Fruit fly (Drosophila melanogaster): ENCODE data around the gene Apl.
"Not testable (repeated sequence)": the region's sequence is repeated elsewhere in the genome, so short reads cannot be mapped to it uniquely, and the experiment has no call there.

The Apl gene

DNA sequence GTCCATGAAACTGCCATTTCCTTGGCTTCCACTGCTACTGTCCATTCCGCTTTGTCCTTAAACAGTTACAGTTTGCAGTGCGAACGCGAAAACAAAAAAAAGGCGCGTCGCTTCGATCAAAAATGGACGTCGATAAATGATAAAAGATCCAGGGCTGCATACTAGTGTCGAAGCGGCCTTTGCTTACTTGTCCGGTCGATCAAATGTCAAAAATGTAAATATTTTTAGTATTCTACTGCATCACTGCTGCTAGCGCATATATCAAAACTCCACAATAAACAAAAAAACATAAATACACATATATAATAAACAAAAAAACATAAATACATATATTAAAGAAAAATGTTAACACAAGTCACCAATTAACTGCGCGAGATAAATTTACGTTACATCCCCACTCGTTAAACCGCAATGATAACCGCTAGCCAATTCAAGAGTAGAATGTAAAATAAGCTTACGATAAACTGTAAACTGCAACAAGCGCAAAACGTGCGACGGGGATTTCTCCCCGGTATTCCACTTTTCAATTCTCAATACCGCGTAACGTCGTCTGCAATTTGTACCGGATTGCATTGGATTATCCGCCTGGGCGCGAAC lies at the start of gene Apl, which contains the start of gene spd-2:
Gene Apl, plus strand, starts transcription at position 260 of the 597 bp plus-strand sequence.
Gene spd-2, minus strand, starts transcription at position 93 of the 597 bp plus-strand sequence.
- no peak for TF ChIP-seq CG8478 (optimal IDR thresholded peaks at IDR 0.05)
- TF ChIP-seq CTCF (optimal IDR thresholded peaks at IDR 0.05), result no peak

DNA sequence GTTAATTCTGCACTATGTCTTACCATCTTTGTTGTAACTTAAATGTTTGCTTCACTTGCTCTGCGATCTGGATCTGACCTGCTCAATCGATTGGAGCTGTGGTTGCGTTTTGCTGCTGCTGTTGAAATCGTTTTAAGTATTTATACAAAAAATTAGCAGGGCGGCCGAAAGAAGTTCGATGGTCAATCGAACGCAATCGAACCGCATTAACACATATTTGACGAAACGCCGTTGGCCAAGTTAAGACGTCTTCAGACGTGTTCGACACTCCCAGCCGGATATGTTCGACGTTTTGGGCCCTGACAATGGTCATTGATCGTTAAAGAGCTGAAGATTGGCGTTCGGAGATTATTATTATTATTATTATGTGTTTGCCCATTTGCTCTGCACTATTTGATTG lies 49.5 kb upstream of the Apl start, which contains the start of gene CG13033:
Gene CG13033, minus strand, starts transcription at position 118 of the 400 bp plus-strand sequence.
- TF ChIP-seq CTCF (optimal IDR thresholded peaks at IDR 0.05) (no peak), CG8478 (optimal IDR thresholded peaks at IDR 0.05) (no peak)

DNA sequence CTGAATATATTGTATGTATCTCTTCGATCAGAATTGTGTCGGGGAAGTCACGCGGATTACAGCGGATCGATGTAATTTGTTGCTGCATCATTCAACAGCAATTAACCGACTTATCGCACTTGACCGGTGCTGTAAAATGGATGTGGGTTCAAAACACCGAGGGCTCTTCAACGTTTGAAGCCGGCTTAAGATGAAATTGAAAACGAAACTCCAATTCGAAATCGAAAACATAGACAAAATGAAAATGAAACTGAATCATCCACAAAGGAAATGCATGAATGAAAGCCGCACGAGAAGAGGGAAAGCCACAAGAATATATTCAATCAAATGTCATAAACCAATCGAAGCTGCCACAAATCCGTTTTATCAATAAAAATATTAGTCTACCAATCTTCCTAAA lies 48.8 kb upstream of the Apl start:
- TF ChIP-seq CTCF (optimal IDR thresholded peaks at IDR 0.05) (no peak), CG8478 (optimal IDR thresholded peaks at IDR 0.05) (no peak)

DNA sequence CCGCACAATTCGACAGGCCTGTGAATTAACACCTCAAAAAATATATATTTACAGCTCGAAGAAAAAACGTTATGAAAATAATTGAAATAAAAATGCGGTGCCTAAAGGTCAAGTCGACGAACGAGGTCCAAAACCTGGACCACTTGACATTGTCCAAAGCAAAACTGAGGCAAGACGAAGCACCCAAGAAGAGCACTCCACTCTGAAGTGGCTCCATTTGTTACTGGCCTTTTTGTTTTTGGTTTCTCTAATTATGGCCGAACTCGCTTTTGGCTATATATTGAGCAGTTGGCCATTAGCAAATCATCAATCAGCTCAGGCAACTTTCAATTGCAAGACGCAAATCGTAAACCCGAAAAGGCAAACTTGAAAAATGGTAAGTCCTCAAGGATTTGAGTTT lies 38.5 kb upstream of the Apl start, which contains the start of gene CG4229:
Gene CG4229, plus strand, starts transcription at position 301 of the 400 bp plus-strand sequence.
- TF ChIP-seq CG8478 (optimal IDR thresholded peaks at IDR 0.05) (no peak), CTCF (optimal IDR thresholded peaks at IDR 0.05) (no peak)

dm6 chr3L:16563361-16563760 lies 31.6 kb upstream of the Apl start:
- TF ChIP-seq CTCF (optimal IDR thresholded peaks at IDR 0.05), result peak; percentile 86 to 92
- no peak for TF ChIP-seq CG8478 (optimal IDR thresholded peaks at IDR 0.05)

DNA sequence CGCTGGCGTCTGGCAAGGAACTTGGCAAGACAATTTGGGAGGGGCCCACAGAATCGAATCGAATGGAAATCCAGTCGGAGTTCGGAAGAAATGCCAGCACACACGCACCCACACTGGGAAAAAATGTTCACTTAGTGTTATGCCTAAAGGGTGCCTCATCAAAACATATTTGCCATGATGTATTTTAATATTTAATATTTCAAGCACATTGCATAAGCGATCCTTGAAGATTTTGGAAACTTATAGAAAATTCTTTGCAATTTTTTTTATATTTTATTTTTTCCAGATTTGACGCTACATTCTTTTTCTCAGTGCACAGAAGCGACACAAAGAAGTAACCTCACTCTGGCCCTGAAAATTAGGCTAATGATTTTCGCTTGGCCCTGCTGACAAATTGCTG lies 28.9 kb upstream of the Apl start:
- no peak for TF ChIP-seq CTCF (optimal IDR thresholded peaks at IDR 0.05)
- TF ChIP-seq CG8478 (optimal IDR thresholded peaks at IDR 0.05), result no peak

DNA sequence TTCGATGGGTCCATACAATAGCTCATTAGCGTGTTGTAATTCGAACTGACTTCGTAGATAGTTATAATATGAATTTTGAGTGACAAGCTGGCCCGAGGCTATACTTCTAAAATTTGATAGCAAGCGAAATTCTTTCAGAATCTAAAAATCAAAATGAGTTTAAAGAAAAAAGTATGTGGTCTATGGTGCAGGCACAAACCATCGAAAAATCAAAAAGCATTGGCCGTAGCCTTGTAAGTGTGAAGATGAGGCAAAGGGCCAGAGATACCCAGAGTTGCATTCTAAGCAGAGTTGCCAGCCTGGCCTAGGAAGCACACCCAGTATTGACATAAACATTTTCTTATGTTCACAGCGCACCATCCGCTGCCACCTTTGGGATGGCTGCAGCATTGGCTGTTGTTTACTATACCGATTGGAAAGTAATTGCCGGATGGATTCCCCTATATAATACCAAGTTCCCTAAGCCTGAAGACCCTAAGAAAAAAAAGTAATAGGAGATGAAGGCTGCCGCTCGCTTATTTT lies 28.2 kb upstream of the Apl start, which contains the start of gene UQCR-6.4L:
Gene UQCR-6.4L, plus strand, starts transcription at position 51 of the 522 bp plus-strand sequence.
- TF ChIP-seq CG8478 (optimal IDR thresholded peaks at IDR 0.05) (no peak), CTCF (optimal IDR thresholded peaks at IDR 0.05) (no peak)

DNA sequence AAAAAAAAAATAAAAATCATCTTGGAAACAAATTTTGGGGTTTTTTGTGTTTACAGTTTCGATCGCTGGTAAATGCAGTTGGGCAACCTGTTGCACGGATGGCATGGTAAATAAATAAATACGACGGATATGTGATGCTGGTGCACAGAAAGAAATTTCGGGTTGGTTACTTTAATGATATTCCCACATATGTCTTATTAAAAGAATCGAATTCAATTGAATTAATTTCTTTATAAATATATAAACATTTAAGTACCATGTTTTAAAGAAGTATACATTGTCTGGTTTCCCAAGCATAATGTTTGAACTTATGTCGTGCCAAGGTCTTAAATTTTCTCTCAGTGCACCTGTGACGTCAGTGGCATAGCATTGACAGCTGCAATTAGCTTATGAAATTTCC lies 27.5 kb upstream of the Apl start:
- TF ChIP-seq CTCF (optimal IDR thresholded peaks at IDR 0.05) (no peak), CG8478 (optimal IDR thresholded peaks at IDR 0.05) (no peak)

DNA sequence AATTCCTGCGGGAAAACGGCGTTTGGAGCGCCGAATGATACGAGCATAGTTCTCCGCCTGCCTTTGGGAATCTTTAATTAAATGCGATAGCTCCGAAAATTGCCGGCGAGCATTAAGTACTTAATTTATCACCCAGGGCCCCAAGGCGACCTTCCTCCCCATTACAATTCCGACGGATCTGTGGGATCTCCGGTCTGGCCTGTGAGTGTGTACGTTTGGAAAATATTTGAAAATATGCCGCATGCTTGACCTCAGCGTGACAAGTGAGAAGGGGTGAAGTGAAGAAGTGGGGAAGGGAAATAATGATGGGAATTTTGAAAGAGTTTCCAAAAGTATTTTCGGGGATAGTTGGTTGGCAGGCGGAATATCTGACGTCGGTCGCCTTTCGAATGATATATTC lies 25.5 kb upstream of the Apl start:
- TF ChIP-seq CTCF (optimal IDR thresholded peaks at IDR 0.05) (no peak), CG8478 (optimal IDR thresholded peaks at IDR 0.05) (no peak)

- TF ChIP-seq CTCF (optimal IDR thresholded peaks at IDR 0.05), result no peak
Measured at dm6 chr3L:16571014-16571738, 23.8 kb upstream of the Apl start.

DNA sequence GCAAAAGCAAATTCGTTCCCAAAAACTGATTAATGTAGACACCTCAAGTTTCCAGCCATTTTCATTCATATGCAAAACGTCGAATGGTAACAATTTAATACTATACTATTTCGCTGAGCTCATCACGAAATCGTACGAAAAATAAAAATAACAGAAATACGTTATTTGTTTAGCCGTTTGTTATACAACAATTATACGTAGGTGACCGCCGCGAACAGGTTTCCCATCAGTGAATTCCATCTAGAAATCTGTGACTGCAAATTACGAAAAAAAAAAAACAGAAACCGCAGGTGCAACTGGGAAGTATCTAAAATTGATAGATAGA lies 23.3 kb upstream of the Apl start:
- TF ChIP-seq CTCF (optimal IDR thresholded peaks at IDR 0.05) (no peak), CG8478 (optimal IDR thresholded peaks at IDR 0.05) (no peak)

dm6 chr3L:16572208-16572607 lies 22.8 kb upstream of the Apl start:
- TF ChIP-seq CG8478 (optimal IDR thresholded peaks at IDR 0.05), result no peak
- TF ChIP-seq CTCF (optimal IDR thresholded peaks at IDR 0.05), result no peak

- not testable (repeated sequence) for TF ChIP-seq CTCF, CG8478 (optimal IDR thresholded peaks at IDR 0.05)
Measured at dm6 chr3L:16573234-16573633, 21.7 kb upstream of the Apl start, which contains the start of gene Mipp1. Mipp1 (minus strand) TSS chr3L:16573334.

- TF ChIP-seq CG8478 (optimal IDR thresholded peaks at IDR 0.05), result no peak
- peak in 1 of 2 experiments; percentile 7 for TF ChIP-seq CTCF (optimal IDR thresholded peaks at IDR 0.05)
Measured at dm6 chr3L:16574307-16574946, 20.6 kb upstream of the Apl start, which contains the start of gene mbf1. mbf1 (plus strand) TSS chr3L:16574436.

DNA sequence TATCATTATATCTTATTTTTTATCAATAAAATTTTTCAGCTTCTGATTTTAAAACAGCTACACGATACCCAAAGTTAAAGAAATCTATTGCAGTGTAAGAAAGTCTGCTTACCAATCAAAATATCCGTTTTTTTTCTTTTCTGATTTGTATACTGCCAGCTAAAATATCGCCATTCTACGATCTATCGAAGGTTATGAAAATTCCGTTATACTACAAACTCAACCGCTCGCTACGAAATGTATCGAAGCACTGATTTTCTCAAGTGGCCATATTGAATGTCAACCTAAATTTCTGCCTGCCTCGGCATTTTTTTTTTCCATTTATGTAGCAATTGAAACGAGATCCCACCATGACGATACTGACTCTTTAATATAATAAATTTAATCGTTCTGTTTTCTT lies 14.9 kb upstream of the Apl start, which contains the start of gene nxf2:
Gene nxf2, minus strand, starts transcription at position 258 of the 400 bp plus-strand sequence.
- no peak for TF ChIP-seq CTCF (optimal IDR thresholded peaks at IDR 0.05)
- TF ChIP-seq CG8478 (optimal IDR thresholded peaks at IDR 0.05), result no peak

Data from S2 (cell line).